Worm (Caenorhabditis elegans) whole organism, early embryonic: ENCODE results near the gene Y50D4B.2.

Experiments
- B0310.2 ChIP-seq: sonication (generic microtip); optimal IDR thresholded peaks from 2 replicates; lab custom pipeline; 2016; ENCODE audit warnings: mild to moderate bottlenecking, missing genetic modification characterization, missing compliant biosample characterization
- F13C5.2 ChIP-seq: sonication (generic microtip); optimal IDR thresholded peaks from 2 replicates; lab custom pipeline; 2017; ENCODE audit warnings: mild to moderate bottlenecking, missing genetic modification characterization, inconsistent platforms, missing compliant biosample characterization
- aly-1 ChIP-seq: sonication (generic microtip); optimal IDR thresholded peaks from 2 replicates; lab custom pipeline; 2016; ENCODE audit warnings: missing genetic modification characterization, missing compliant biosample characterization
- ama-1 ChIP-seq: fragments of 150-350 bp; optimal IDR thresholded peaks from 2 replicates; lab custom pipeline; 2014
- ceh-13 ChIP-seq: fragments of 200-800 bp; sonication (Bioruptor generic); optimal IDR thresholded peaks from 2 replicates; lab custom pipeline; 2018; ENCODE audit warnings: mild to moderate bottlenecking, missing genetic modification characterization, missing compliant biosample characterization
- ceh-36 ChIP-seq: sonication (generic microtip); optimal IDR thresholded peaks from 2 replicates; lab custom pipeline; 2016; ENCODE audit warnings: missing genetic modification characterization, inconsistent platforms, missing compliant biosample characterization
- ets-7 ChIP-seq: sonication (generic microtip); optimal IDR thresholded peaks from 2 replicates; lab custom pipeline; 2016; ENCODE audit warnings: missing genotype, missing genetic modification characterization, missing compliant biosample characterization
- flt-1 ChIP-seq: fragments of 200-800 bp; sonication (Bioruptor generic); IDR thresholded peaks from 2 replicates; pipeline ENCODE4 v1.3.6; 2022; ENCODE audit warnings: missing genetic modification characterization, missing compliant biosample characterization
- hmbx-1 ChIP-seq: sonication (generic microtip); optimal IDR thresholded peaks from 2 replicates; lab custom pipeline; 2016; ENCODE audit warnings: mild to moderate bottlenecking, missing genetic modification characterization, missing compliant biosample characterization
- hmg-4 ChIP-seq: fragments of 200-800 bp; sonication (Bioruptor generic); optimal IDR thresholded peaks from 2 replicates; lab custom pipeline; 2018; ENCODE audit warnings: mild to moderate bottlenecking, missing genetic modification characterization, missing compliant biosample characterization
- hnd-1 ChIP-seq: sonication (generic microtip); optimal IDR thresholded peaks from 2 replicates; lab custom pipeline; 2016; ENCODE audit warnings: missing genetic modification characterization, missing compliant biosample characterization
- pes-1 ChIP-seq: fragments of 200-800 bp; sonication (Bioruptor generic); IDR thresholded peaks from 2 replicates; pipeline ENCODE4 v1.3.6; 2022; ENCODE audit warnings: missing genetic modification reagents, missing genetic modification characterization, missing compliant biosample characterization
- scrt-1 ChIP-seq: fragments of 200-800 bp; sonication (Bioruptor generic); IDR thresholded peaks from 2 replicates; pipeline ENCODE4 v1.3.6; 2022; ENCODE audit warnings: missing genetic modification characterization, missing compliant biosample characterization
- sea-1 ChIP-seq: fragments of 200-800 bp; sonication (Bioruptor generic); conservative IDR thresholded peaks from 2 replicates; pipeline ENCODE4 v1.3.6; 2022; ENCODE audit warnings: missing genetic modification characterization, missing compliant biosample characterization
- tbx-11 ChIP-seq: fragments of 200-800 bp; sonication (Bioruptor generic); IDR thresholded peaks from 2 replicates; pipeline ENCODE4 v1.3.6; 2022; ENCODE audit warnings: missing genetic modification characterization, missing compliant biosample characterization
- tbx-37 ChIP-seq: fragments of 200-800 bp; sonication (Bioruptor generic); conservative IDR thresholded peaks from 2 replicates; pipeline ENCODE4 v1.3.6; 2022; ENCODE audit warnings: missing genetic modification reagents, missing genetic modification characterization, missing compliant biosample characterization
- tra-4 ChIP-seq: sonication (generic microtip); optimal IDR thresholded peaks from 2 replicates; lab custom pipeline; 2017; ENCODE audit warnings: missing genetic modification characterization, missing compliant biosample characterization

The Y50D4B.2 gene

ce11 chrV:1100280-1100679 lies at the start of gene Y50D4B.2:
Gene Y50D4B.2 (plus strand): TSS chrV:1100580.
- no peak for TF ChIP-seq hmbx-1 (tag; lab: Kevin White, UChicago)
- no peak for TF ChIP-seq tbx-11
- TF ChIP-seq ama-1 (lab: Kevin White, UChicago), result no peak
- no peak for TF ChIP-seq ceh-36 (tag; lab: Kevin White, UChicago)
- TF ChIP-seq tra-4, result no peak

ce11 chrV:1051651-1052050 lies 48.7 kb upstream of the Y50D4B.2 start:
- no peak for TF ChIP-seq flt-1 (GFP tag; lab: Robert Waterston, UW)
- TF ChIP-seq aly-1 (tag; lab: Kevin White, UChicago), result no peak
- TF ChIP-seq tbx-37 (GFP tag; lab: Robert Waterston, UW), result no peak
- TF ChIP-seq tbx-11, result no peak
- no peak for TF ChIP-seq sea-1
- TF ChIP-seq ets-7 (tag; lab: Kevin White, UChicago), result no peak
- no peak for TF ChIP-seq hnd-1 (tag; lab: Kevin White, UChicago)

- TF ChIP-seq ceh-36 (tag; lab: Kevin White, UChicago) (peak; percentile 77), F13C5.2 (no peak)
These were observed 47.8 kb upstream of the Y50D4B.2 start, which contains the start of gene K10C9.4 for ce11 chrV:1052559-1053064. Gene K10C9.4 (minus strand): TSS chrV:1053014.

ce11 chrV:1053385-1053784 lies 47.0 kb upstream of the Y50D4B.2 start:
- no peak for TF ChIP-seq aly-1 (tag; lab: Kevin White, UChicago)
- no peak for TF ChIP-seq hmbx-1 (tag; lab: Kevin White, UChicago)
- no peak for TF ChIP-seq ets-7 (tag; lab: Kevin White, UChicago)
- TF ChIP-seq tbx-11, result no peak
- no peak for TF ChIP-seq tbx-37 (GFP tag; lab: Robert Waterston, UW)
- TF ChIP-seq F13C5.2, result no peak
- TF ChIP-seq pes-1 (GFP tag; lab: Robert Waterston, UW), result no peak
- TF ChIP-seq hnd-1 (tag; lab: Kevin White, UChicago), result no peak
- TF ChIP-seq ama-1 (lab: Kevin White, UChicago), result no peak
- TF ChIP-seq scrt-1, result no peak
- no peak for TF ChIP-seq flt-1 (GFP tag; lab: Robert Waterston, UW)
- no peak for TF ChIP-seq sea-1
- no peak for TF ChIP-seq hmg-4 (GFP tag; lab: Kevin White, UChicago)
- no peak for TF ChIP-seq ceh-36 (tag; lab: Kevin White, UChicago)
- no peak for TF ChIP-seq B0310.2 (tag; lab: Kevin White, UChicago)
- no peak for TF ChIP-seq tra-4

- no peak for TF ChIP-seq tbx-37 (GFP tag; lab: Robert Waterston, UW)
- no peak for TF ChIP-seq ets-7 (tag; lab: Kevin White, UChicago)
- no peak for TF ChIP-seq tra-4
- no peak for TF ChIP-seq ama-1 (lab: Kevin White, UChicago)
- no peak for TF ChIP-seq hnd-1 (tag; lab: Kevin White, UChicago)
- TF ChIP-seq sea-1, result no peak
- TF ChIP-seq pes-1 (GFP tag; lab: Robert Waterston, UW), result no peak
- no peak for TF ChIP-seq tbx-11
- TF ChIP-seq hmg-4 (GFP tag; lab: Kevin White, UChicago), result no peak
- TF ChIP-seq hmbx-1 (tag; lab: Kevin White, UChicago), result no peak
- no peak for TF ChIP-seq ceh-36 (tag; lab: Kevin White, UChicago)
- no peak for TF ChIP-seq aly-1 (tag; lab: Kevin White, UChicago)
- TF ChIP-seq flt-1 (GFP tag; lab: Robert Waterston, UW), result no peak
- TF ChIP-seq B0310.2 (tag; lab: Kevin White, UChicago), result no peak
- no peak for TF ChIP-seq F13C5.2
- TF ChIP-seq scrt-1, result no peak
- no peak for TF ChIP-seq ceh-13
These were observed 40.0 kb upstream of the Y50D4B.2 start for ce11 chrV:1060219-1060863.

ce11 chrV:1061295-1061694 lies 39.1 kb upstream of the Y50D4B.2 start, which contains the start of gene rnst-2:
Gene rnst-2 (plus strand): TSS chrV:1061595.
- TF ChIP-seq sea-1, result no peak

- TF ChIP-seq sea-1 (no peak), F13C5.2 (no peak), B0310.2 (tag; lab: Kevin White, UChicago) (no peak), hmbx-1 (tag; lab: Kevin White, UChicago) (no peak), ama-1 (lab: Kevin White, UChicago) (no peak), ets-7 (tag; lab: Kevin White, UChicago) (no peak), aly-1 (tag; lab: Kevin White, UChicago) (no peak), hmg-4 (GFP tag; lab: Kevin White, UChicago) (no peak), hnd-1 (tag; lab: Kevin White, UChicago) (no peak), tra-4 (no peak), tbx-37 (GFP tag; lab: Robert Waterston, UW) (no peak), ceh-13 (no peak), ceh-36 (tag; lab: Kevin White, UChicago) (no peak), pes-1 (GFP tag; lab: Robert Waterston, UW) (no peak), flt-1 (GFP tag; lab: Robert Waterston, UW) (no peak), tbx-11 (no peak), scrt-1 (no peak)
These were observed 35.9 kb upstream of the Y50D4B.2 start, which contains the start of gene str-67 for ce11 chrV:1064491-1064890. Gene str-67 (minus strand): TSS chrV:1064591.

ce11 chrV:1067468-1067867 lies 32.9 kb upstream of the Y50D4B.2 start, which contains the start of gene K10C9.7:
Gene K10C9.7 (minus strand): TSS chrV:1067568.
- TF ChIP-seq sea-1, result no peak
- TF ChIP-seq hnd-1 (tag; lab: Kevin White, UChicago), result no peak
- TF ChIP-seq flt-1 (GFP tag; lab: Robert Waterston, UW), result no peak
- TF ChIP-seq ceh-13, result no peak
